Fruit fly (Drosophila melanogaster): ENCODE measurements around the gene comm.

DNA sequence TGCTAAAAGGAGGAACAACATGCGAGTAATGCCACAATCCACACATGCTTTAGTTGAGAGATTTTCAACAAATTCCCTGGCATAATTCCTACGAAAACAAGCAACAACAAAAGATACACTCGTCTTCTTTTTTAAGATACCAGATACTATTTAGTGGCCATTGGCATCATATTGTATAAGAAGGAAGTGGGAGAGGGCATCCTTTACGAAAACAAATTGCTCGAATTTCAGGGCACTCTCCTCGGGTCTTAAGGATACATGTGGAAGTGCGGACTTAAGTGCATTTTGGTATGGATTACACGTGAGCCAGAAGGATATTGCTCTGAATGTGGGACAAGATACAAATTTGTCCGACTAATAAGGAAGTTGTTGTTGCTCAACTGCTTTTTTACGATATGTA is 18.1 kb downstream of the comm start:
- TF ChIP-seq CTCF (optimal IDR thresholded peaks at IDR 0.05) (no peak), CG8478 (optimal IDR thresholded peaks at IDR 0.05) (no peak)
